Worm (Caenorhabditis elegans): Measurements from ENCODE around the gene C29F7.10.
"Not testable (repeated sequence)": the region's sequence is repeated elsewhere in the genome, so short reads cannot be mapped to it uniquely, and the experiment has no call there.

C29F7.10 gene

ce11 chrX:13448665-13449099, 17.4 kb upstream of the C29F7.10 start (continued):
- TF ChIP-seq nhr-77 (tag; optimal IDR thresholded peaks at IDR 0.05) (peak; percentile 58), ctbp-1 (GFP tag; IDR thresholded peaks at IDR 0.05) (peak; percentile 88; the same call in 1 of the 2 replicates), T20F7.1 (GFP tag; optimal IDR thresholded peaks at IDR 0.05) (peak; percentile 62), jun-1 (tag; optimal IDR thresholded peaks at IDR 0.05) (peak; percentile 14), lin-29 (GFP tag; IDR thresholded peaks at IDR 0.05) (0 out of 2 replicates have a peak, but pooled peaks have one; percentile 55), daf-19 (GFP tag; conservative IDR thresholded peaks at IDR 0.05) (peak; percentile 93), spr-3 (GFP tag; optimal IDR thresholded peaks at IDR 0.05) (peak; percentile 82), zfp-3 (GFP tag; conservative IDR thresholded peaks at IDR 0.05) (peak; percentile 73), F44E2.7 (GFP tag; IDR thresholded peaks at IDR 0.05) (0 out of 2 replicates have a peak, but pooled peaks have one; percentile 68), sdz-12 (GFP tag; optimal IDR thresholded peaks at IDR 0.05) (peak; percentile 12), nhr-11 (tag; optimal IDR thresholded peaks at IDR 0.05) (peak; percentile 38), F26F4.8 (GFP tag; conservative IDR thresholded peaks at IDR 0.05) (peak; percentile 75), pha-4 (GFP tag; IDR thresholded peaks at IDR 0.05) (peak; percentile 83; the same call in 1 of the 2 replicates), zip-11 (GFP tag; IDR thresholded peaks at IDR 0.05) (0 out of 2 replicates have a peak, but pooled peaks have one; percentile 38), hlh-30 (tag; optimal IDR thresholded peaks at IDR 0.05; ENCODE audit: insufficient read depth) (peak; percentile 88), lin-1 (GFP tag; IDR thresholded peaks at IDR 0.05) (peak; percentile 48; the same call in 1 of the 2 replicates), hmg-1.1 (GFP tag; IDR thresholded peaks at IDR 0.05) (peak; percentile 91), madf-9 (GFP tag; conservative IDR thresholded peaks at IDR 0.05) (peak; percentile 61), daf-16 (GFP tag; optimal IDR thresholded peaks at IDR 0.05) (peak; percentile 73 to 81), daf-16 (tag; optimal IDR thresholded peaks at IDR 0.05) (peak; percentile 69), nhr-48 (tag; optimal IDR thresholded peaks at IDR 0.05) (peak; percentile 82), spr-1 (tag; optimal IDR thresholded peaks at IDR 0.05) (peak; percentile 73), nhr-111 (GFP tag; optimal IDR thresholded peaks at IDR 0.05) (peak; percentile 57), mep-1 (tag; optimal IDR thresholded peaks at IDR 0.05) (peak; percentile 84)
- not testable (repeated sequence) for TF ChIP-seq pha-4 (tag; optimal IDR thresholded peaks at IDR 0.05)

- no peak for TF ChIP-seq mxl-3 (GFP tag; optimal IDR thresholded peaks at IDR 0.05)
- no peak for TF ChIP-seq arid-1 (GFP tag; conservative IDR thresholded peaks at IDR 0.05)
- TF ChIP-seq ztf-7 (tag; optimal IDR thresholded peaks at IDR 0.05) = no peak
- TF ChIP-seq nhr-77 (tag; optimal IDR thresholded peaks at IDR 0.05) = no peak
- no peak for TF ChIP-seq snpc-4 (tag; optimal IDR thresholded peaks at IDR 0.05)
- no peak for TF ChIP-seq zip-2 (tag; optimal IDR thresholded peaks at IDR 0.05)
- no peak for TF ChIP-seq jun-1 (tag; optimal IDR thresholded peaks at IDR 0.05)
- no peak for TF ChIP-seq lir-3 (tag; optimal IDR thresholded peaks at IDR 0.05)
- no peak for TF ChIP-seq duxl-1 (tag; optimal IDR thresholded peaks at IDR 0.05; ENCODE audit: poor library complexity)
- no peak for TF ChIP-seq zag-1 (tag; optimal IDR thresholded peaks at IDR 0.05)
- no peak for TF ChIP-seq mdt-29 (GFP tag; IDR thresholded peaks at IDR 0.05)
- no peak for TF ChIP-seq spr-1 (tag; optimal IDR thresholded peaks at IDR 0.05)
- no peak for TF ChIP-seq php-3 (GFP tag; IDR thresholded peaks at IDR 0.05)
- TF ChIP-seq fkh-10 (GFP tag; optimal IDR thresholded peaks at IDR 0.05) = no peak
Observed at ce11 chrX:13446418-13446817, 15.1 kb upstream of the C29F7.10 start, which contains the start of gene set-8. set-8 (plus strand) TSS chrX:13446718.

ce11 chrX:13444267-13444666, 13.0 kb upstream of the C29F7.10 start:
- TF ChIP-seq ceh-28 (tag; optimal IDR thresholded peaks at IDR 0.05) (no peak), dmd-6 (GFP tag; IDR thresholded peaks at IDR 0.05) (no peak), madf-5 (GFP tag; IDR thresholded peaks at IDR 0.05) (0 out of 4 replicates have a peak, but pooled peaks of 1 of the 2 experiments have one; percentile 28), aha-1 (tag) (peak; percentile 94), lim-7 (GFP tag; IDR thresholded peaks at IDR 0.05) (peak; percentile 65), daf-16 (GFP tag; optimal IDR thresholded peaks at IDR 0.05) (no peak), daf-16 (tag; optimal IDR thresholded peaks at IDR 0.05) (peak; percentile 35), lin-38 (GFP tag; IDR thresholded peaks at IDR 0.05) (peak; percentile 41; the same call in 1 of the 2 replicates), egl-43 (GFP tag; IDR thresholded peaks at IDR 0.05) (0 out of 2 replicates have a peak, but pooled peaks have one; percentile 37)
